Worm (Caenorhabditis elegans) whole organism, L4/young adult: ENCODE measurements around the gene C34E10.9.

Experiments
- W03F9.2 ChIP-seq: fragments of 150-350 bp; optimal IDR thresholded peaks from 2 replicates; lab custom pipeline; 2014; ENCODE audit warnings: missing biosample characterization, missing genetic modification characterization
- dao-5 ChIP-seq: sonication (generic microtip); optimal IDR thresholded peaks from 2 replicates; lab custom pipeline; 2016; ENCODE audit warnings: missing genotype, missing genetic modification characterization, moderate library complexity, missing compliant biosample characterization
- him-1 ChIP-seq: sonication (generic microtip); optimal IDR thresholded peaks from 2 replicates; lab custom pipeline; 2016; ENCODE audit warnings: missing genotype, missing genetic modification reagents, missing genetic modification characterization, missing compliant biosample characterization

- TF ChIP-seq W03F9.2 (tag; lab: Kevin White, UChicago): no peak
- no peak for TF ChIP-seq him-1 (tag; lab: Kevin White, UChicago)
- TF ChIP-seq dao-5 (tag; lab: Kevin White, UChicago): no peak
Observed at ce11 chrIII:5228839-5229238, 34.4 kb downstream of the C34E10.9 start.
